Fruit fly (Drosophila melanogaster): ENCODE results near the gene Eig71Ee.

DNA sequence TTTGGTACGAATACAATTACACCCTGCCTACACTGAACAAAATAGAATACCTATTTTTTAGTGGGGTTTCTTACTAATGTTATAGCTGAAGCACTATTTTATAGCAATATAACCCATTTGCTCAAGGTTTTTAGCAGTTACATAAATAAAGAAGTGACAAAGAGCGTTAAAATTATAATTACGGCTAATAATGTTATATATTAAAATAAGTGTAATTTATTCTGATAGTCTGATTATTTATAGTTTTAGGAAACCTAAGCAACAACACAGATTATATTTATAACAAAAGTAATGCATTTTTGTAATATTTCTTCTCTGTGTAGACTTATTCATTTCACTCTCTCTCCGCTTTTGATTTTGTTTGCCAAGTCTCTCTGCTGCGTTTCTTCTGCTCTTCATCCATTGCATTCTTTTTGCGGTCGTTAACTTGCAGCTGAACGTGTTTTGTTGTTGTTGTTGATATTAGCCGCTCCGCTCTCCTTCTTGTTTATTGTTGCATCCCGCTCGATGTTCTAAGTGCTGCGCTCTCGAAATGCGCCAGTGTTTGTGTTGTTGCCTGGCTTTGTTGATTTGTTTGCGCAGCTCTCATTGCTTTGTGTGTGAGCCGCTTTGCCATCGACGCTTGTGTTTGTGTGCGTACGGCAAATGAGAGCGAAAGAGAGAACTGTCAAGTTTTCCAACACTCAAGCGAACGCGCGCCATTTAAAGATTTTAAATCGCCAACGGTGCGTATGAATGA is 30.0 kb downstream of the Eig71Ee start:
- TF ChIP-seq CG1621 (tag; optimal IDR thresholded peaks at IDR 0.05) (peak; percentile 81), fkh (GFP tag; optimal IDR thresholded peaks at IDR 0.05) (peak; percentile 89), fd59A (GFP tag; optimal IDR thresholded peaks at IDR 0.05) (peak; percentile 90)

Data from whole organism, prepupa.